Worm (Caenorhabditis elegans) whole organism, L4 larva: ENCODE measurements around the gene npp-1.

ENCODE experiments used
- D1046.2 ChIP-seq: fragments of 200-800 bp; sonication (Bioruptor generic); IDR thresholded peaks from 2 replicates; pipeline ENCODE4 v1.3.6; 2022; ENCODE audit warnings: missing genetic modification characterization, missing compliant biosample characterization
- F37D6.2 ChIP-seq: sonication (generic microtip); optimal IDR thresholded peaks from 2 replicates; lab custom pipeline; 2016; ENCODE audit warnings: mild to moderate bottlenecking, missing genetic modification characterization, missing compliant biosample characterization
- F44E2.7 ChIP-seq: fragments of 200-800 bp; sonication (Bioruptor generic); IDR thresholded peaks from 2 replicates; pipeline ENCODE4 v2.1.2; 2022; ENCODE audit warnings: missing genetic modification characterization, missing compliant biosample characterization
- F49E8.2 ChIP-seq: sonication (generic microtip); optimal IDR thresholded peaks from 2 replicates; lab custom pipeline; 2016; ENCODE audit warnings: missing compliant biosample characterization, mild to moderate bottlenecking, missing genetic modification characterization, borderline replicate concordance
- arid-1 ChIP-seq: fragments of 200-800 bp; sonication (Bioruptor generic); conservative IDR thresholded peaks from 2 replicates; pipeline ENCODE4 v1.3.6; 2022; ENCODE audit warnings: missing genetic modification reagents, missing genetic modification characterization, missing compliant biosample characterization
- ceh-28 ChIP-seq: fragments of 150-350 bp; optimal IDR thresholded peaks from 2 replicates; lab custom pipeline; 2014; ENCODE audit warnings: missing biosample characterization, missing genetic modification reagents, missing genetic modification characterization
- ceh-32 ChIP-seq: sonication (generic microtip); optimal IDR thresholded peaks from 2 replicates; lab custom pipeline; 2016; ENCODE audit warnings: mild to moderate bottlenecking, missing genetic modification characterization, missing compliant biosample characterization; ENCODE audit not compliant: poor library complexity
- ceh-62 ChIP-seq: sonication (generic microtip); optimal IDR thresholded peaks from 2 replicates; lab custom pipeline; 2017; ENCODE audit warnings: missing biosample characterization, missing genetic modification characterization
- ceh-82 ChIP-seq: sonication (generic microtip); optimal IDR thresholded peaks from 2 replicates; lab custom pipeline; 2017; ENCODE audit warnings: missing biosample characterization, missing genetic modification characterization
- ces-1 ChIP-seq: fragments of 150-350 bp; sonication (generic microtip); optimal IDR thresholded peaks from 4 replicates; lab custom pipeline; 2014; ENCODE audit warnings: missing biosample characterization, missing genetic modification reagents, missing genetic modification characterization
- daf-12 ChIP-seq: fragments of 150-350 bp; optimal IDR thresholded peaks from 2 replicates; lab custom pipeline; 2014; ENCODE audit warnings: missing biosample characterization, missing genetic modification reagents, missing genetic modification characterization
- daf-16 ChIP-seq, 3 experiments: sonication (generic microtip); optimal IDR thresholded peaks; 2 replicates each; lab custom pipeline; 2016 to 2017; ENCODE audit warnings: missing genetic modification characterization in 3 of 3, missing genetic modification reagents in 3 of 3, mild to moderate bottlenecking in 2 of 3, missing compliant biosample characterization in 2 of 3, missing biosample characterization in 1 of 3, moderate library complexity in 1 of 3
- daf-19 ChIP-seq: fragments of 200-800 bp; sonication (Bioruptor generic); conservative IDR thresholded peaks from 2 replicates; pipeline ENCODE4 v1.3.6; 2022; ENCODE audit warnings: missing genetic modification characterization, missing compliant biosample characterization
- dmd-6 ChIP-seq: fragments of 200-800 bp; sonication (Bioruptor generic); IDR thresholded peaks from 2 replicates; pipeline ENCODE4 v1.3.6; 2022; ENCODE audit warnings: missing genetic modification reagents, missing genetic modification characterization, missing compliant biosample characterization
- dve-1 ChIP-seq: sonication (generic microtip); optimal IDR thresholded peaks from 2 replicates; lab custom pipeline; 2017; ENCODE audit warnings: antibody characterized with exemption, mild to moderate bottlenecking, missing genetic modification characterization, missing compliant biosample characterization; ENCODE audit not compliant: insufficient read depth
- fos-1 ChIP-seq: fragments of 150-350 bp; optimal IDR thresholded peaks from 2 replicates; lab custom pipeline; 2014; ENCODE audit warnings: missing biosample characterization, missing genetic modification characterization
- gei-8 ChIP-seq: fragments of 200-800 bp; sonication (Bioruptor generic); optimal IDR thresholded peaks from 2 replicates; lab custom pipeline; 2018; ENCODE audit warnings: mild to moderate bottlenecking, missing genetic modification characterization, missing compliant biosample characterization
- lim-7 ChIP-seq: fragments of 200-800 bp; sonication (Bioruptor generic); IDR thresholded peaks from 2 replicates; pipeline ENCODE4 v1.3.6; 2022; ENCODE audit warnings: missing genetic modification characterization, missing compliant biosample characterization
- lin-1 ChIP-seq: fragments of 200-800 bp; sonication (Bioruptor generic); IDR thresholded peaks from 2 replicates; pipeline ENCODE4 v1.3.6; 2022; ENCODE audit warnings: missing genetic modification reagents, missing genetic modification characterization, missing compliant biosample characterization
- lin-29 ChIP-seq: fragments of 200-800 bp; sonication (Bioruptor generic); IDR thresholded peaks from 2 replicates; pipeline ENCODE4 v1.3.6; 2022; ENCODE audit warnings: missing genetic modification reagents, missing genetic modification characterization, missing compliant biosample characterization
- lin-38 ChIP-seq: fragments of 200-800 bp; sonication (Bioruptor generic); IDR thresholded peaks from 2 replicates; pipeline ENCODE4 v1.3.6; 2022; ENCODE audit warnings: missing genetic modification reagents, missing genetic modification characterization, missing compliant biosample characterization
- lsy-2 ChIP-seq, 2 experiments: fragments of 150-350 bp in 1 of 2; sonication (generic microtip) in 1 of 2; optimal IDR thresholded peaks; 2 replicates each; lab custom pipeline; 2014 to 2017; ENCODE audit warnings: missing biosample characterization in 2 of 2, missing genetic modification characterization in 2 of 2
- nhr-10 ChIP-seq: fragments of 150-350 bp; optimal IDR thresholded peaks from 2 replicates; lab custom pipeline; 2014; ENCODE audit warnings: missing biosample characterization, missing genetic modification characterization
- nhr-102 ChIP-seq: sonication (generic microtip); optimal IDR thresholded peaks from 2 replicates; lab custom pipeline; 2016; ENCODE audit warnings: mild to moderate bottlenecking, missing genetic modification characterization, moderate library complexity, missing compliant biosample characterization
- nhr-11 ChIP-seq: fragments of 150-350 bp; optimal IDR thresholded peaks from 2 replicates; lab custom pipeline; 2014; ENCODE audit warnings: missing biosample characterization, missing genetic modification characterization
- nhr-237 ChIP-seq: sonication (generic microtip); optimal IDR thresholded peaks from 2 replicates; lab custom pipeline; 2017; ENCODE audit warnings: missing biosample characterization, missing genetic modification characterization
- nhr-41 ChIP-seq: fragments of 200-800 bp; sonication (Bioruptor generic); IDR thresholded peaks from 2 replicates; pipeline ENCODE4 v1.3.6; 2022; ENCODE audit warnings: missing genetic modification reagents, missing genetic modification characterization, missing compliant biosample characterization
- nhr-42 ChIP-seq: fragments of 200-800 bp; sonication (Bioruptor generic); IDR thresholded peaks from 2 replicates; pipeline ENCODE4 v1.3.6; 2022; ENCODE audit warnings: missing genetic modification characterization, missing compliant biosample characterization
- php-3 ChIP-seq: fragments of 200-800 bp; sonication (Bioruptor generic); IDR thresholded peaks from 2 replicates; pipeline ENCODE4 v1.3.6; 2022; ENCODE audit warnings: missing genetic modification reagents, missing genetic modification characterization, missing compliant biosample characterization
- pqm-1 ChIP-seq: sonication (generic microtip); optimal IDR thresholded peaks from 2 replicates; lab custom pipeline; 2017; ENCODE audit warnings: missing biosample characterization, missing genetic modification characterization
- rbr-2 ChIP-seq: sonication (generic microtip); optimal IDR thresholded peaks from 2 replicates; lab custom pipeline; 2016; ENCODE audit warnings: missing genotype, missing genetic modification characterization, missing compliant biosample characterization
- snpc-4 ChIP-seq: fragments of 150-350 bp; optimal IDR thresholded peaks from 2 replicates; lab custom pipeline; 2014; ENCODE audit warnings: missing biosample characterization, missing genetic modification characterization
- unc-62 ChIP-seq, 3 experiments: fragments of 150-350 bp in 1 of 3; sonication (generic microtip); optimal IDR thresholded peaks in 2 of 3; peaks in 1 of 3; 1 replicate in 1 of 3; 2 replicates in 2 of 3; lab custom pipeline; 2014 to 2017; ENCODE audit warnings: missing biosample characterization in 3 of 3, missing genetic modification characterization in 3 of 3, missing genetic modification reagents in 3 of 3, missing genotype in 1 of 3
- zfp-3 ChIP-seq: fragments of 200-800 bp; sonication (Bioruptor generic); conservative IDR thresholded peaks from 2 replicates; pipeline ENCODE4 v1.3.6; 2022; ENCODE audit warnings: missing genetic modification reagents, missing genetic modification characterization, missing compliant biosample characterization
- ztf-11 ChIP-seq: fragments of 150-350 bp; optimal IDR thresholded peaks from 2 replicates; lab custom pipeline; 2014; ENCODE audit warnings: missing biosample characterization, missing genetic modification characterization
- ztf-7 ChIP-seq: fragments of 150-350 bp; optimal IDR thresholded peaks from 2 replicates; lab custom pipeline; 2014; ENCODE audit warnings: missing biosample characterization, missing genetic modification characterization

The npp-1 gene

DNA sequence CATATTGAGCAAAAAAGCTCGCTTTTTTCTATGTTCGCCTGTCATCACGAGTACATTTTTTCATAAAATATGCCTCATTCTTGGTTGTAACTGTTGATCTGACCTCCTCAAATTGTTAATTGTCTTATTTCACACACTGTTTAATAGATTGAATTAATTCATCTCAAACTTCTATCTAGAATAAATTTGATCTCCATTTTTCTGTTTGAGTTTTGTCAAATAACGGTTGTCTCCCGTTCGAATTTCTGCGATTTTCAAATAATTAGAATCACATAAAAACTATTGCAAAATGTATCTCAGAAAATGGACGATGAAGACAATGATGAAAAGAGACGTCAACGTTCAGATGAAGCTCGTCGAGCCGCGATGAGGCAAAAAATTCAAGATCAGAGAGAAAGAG is 3.6 kb downstream of the npp-1 start, which contains the start of gene K07F5.14:
Gene K07F5.14 (plus strand): TSS at position 301 of the 400 bp plus-strand sequence.
- no peak for TF ChIP-seq gei-8 (GFP tag; lab: Kevin White, UChicago)
- no peak for TF ChIP-seq zfp-3 (GFP tag; lab: Robert Waterston, UW)
- TF ChIP-seq arid-1 (GFP tag; lab: Robert Waterston, UW): no peak
- no peak for TF ChIP-seq daf-12 (tag; lab: Kevin White, UChicago)
- TF ChIP-seq dve-1 (tag; lab: Kevin White, UChicago): no peak

DNA sequence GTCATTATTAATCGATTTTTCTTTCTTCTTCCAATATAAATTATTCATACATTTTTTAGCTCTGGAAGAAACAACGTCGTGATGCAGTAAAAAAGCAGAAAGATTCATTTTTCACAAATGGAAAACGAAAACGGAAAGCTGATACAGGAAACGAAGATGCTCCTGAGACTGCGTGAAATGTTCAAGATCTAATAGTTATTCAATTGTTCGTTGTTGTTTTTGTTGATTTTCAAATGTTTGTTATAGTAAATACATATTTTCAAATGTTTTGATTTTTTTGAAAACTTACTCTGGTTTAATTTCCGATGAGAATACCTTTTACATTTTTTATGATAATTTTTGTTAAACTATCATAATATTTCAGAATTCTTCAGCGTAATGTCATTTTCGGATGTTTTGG is 5.5 kb downstream of the npp-1 start, which contains the start of gene K07F5.16:
Gene K07F5.16 (plus strand): TSS at position 301 of the 400 bp plus-strand sequence.
- no peak for TF ChIP-seq D1046.2 (GFP tag; lab: Robert Waterston, UW)
- no peak for TF ChIP-seq ceh-32 (tag; lab: Kevin White, UChicago)
- TF ChIP-seq daf-16 (GFP tag; optimal IDR thresholded peaks at IDR 0.05; lab: Kevin White, UChicago): no peak
- no peak for TF ChIP-seq daf-16 (tag; optimal IDR thresholded peaks at IDR 0.05; lab: Kevin White, UChicago)
- TF ChIP-seq ceh-28 (tag; lab: Kevin White, UChicago): no peak
- no peak for TF ChIP-seq rbr-2 (tag; lab: Kevin White, UChicago)
- no peak for TF ChIP-seq ceh-62 (tag; lab: Kevin White, UChicago)
- no peak for TF ChIP-seq nhr-41
- no peak for TF ChIP-seq nhr-11 (tag; lab: Kevin White, UChicago)
- no peak for TF ChIP-seq nhr-42 (GFP tag; lab: Robert Waterston, UW)
- no peak for TF ChIP-seq pqm-1
- no peak for TF ChIP-seq dmd-6
- TF ChIP-seq lsy-2 (tag; optimal IDR thresholded peaks at IDR 0.05; lab: Kevin White, UChicago): no peak
- no peak for TF ChIP-seq ztf-11
- no peak for TF ChIP-seq php-3 (GFP tag; lab: Robert Waterston, UW)
- TF ChIP-seq lin-29: no peak
- TF ChIP-seq F37D6.2: no peak
- TF ChIP-seq ztf-7 (tag; lab: Kevin White, UChicago): no peak
- TF ChIP-seq lin-38 (GFP tag; lab: Robert Waterston, UW): no peak
- TF ChIP-seq lin-1 (GFP tag; lab: Robert Waterston, UW): no peak
- TF ChIP-seq F49E8.2 (tag; lab: Kevin White, UChicago): no peak

DNA sequence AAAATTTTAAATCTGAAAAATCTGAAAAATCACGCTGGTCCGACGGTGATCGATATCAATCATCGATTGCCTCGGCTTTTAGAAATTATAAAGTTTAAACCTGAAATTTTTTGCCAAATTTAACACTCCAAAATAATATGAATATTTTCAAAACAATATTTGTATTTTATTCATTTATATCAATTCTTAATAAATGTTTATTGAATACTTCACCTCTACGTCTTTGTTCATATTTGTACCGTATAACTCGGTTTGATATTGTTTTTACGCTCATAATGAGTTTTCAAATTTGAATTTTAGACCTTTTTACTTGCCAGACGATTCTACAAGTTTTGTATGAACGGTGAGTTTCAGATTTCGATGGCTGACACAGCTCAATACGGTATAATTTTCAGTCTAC is 6.5 kb downstream of the npp-1 start, which contains the start of the genes K07F5.15 and K07F5.22:
Gene K07F5.15 (plus strand): TSS at position 301 of the 400 bp plus-strand sequence.
Gene K07F5.22 (plus strand): TSS at position 301 of the 400 bp plus-strand sequence.
- TF ChIP-seq lin-38 (GFP tag; lab: Robert Waterston, UW) (no peak), D1046.2 (GFP tag; lab: Robert Waterston, UW) (no peak), daf-19 (GFP tag; lab: Robert Waterston, UW) (no peak), unc-62 (GFP tag; optimal IDR thresholded peaks at IDR 0.05 in 1 of 2; lab: Kevin White, UChicago) (no peak), unc-62 (tag; optimal IDR thresholded peaks at IDR 0.05; lab: Kevin White, UChicago) (no peak), arid-1 (GFP tag; lab: Robert Waterston, UW) (no peak), nhr-102 (tag; lab: Kevin White, UChicago) (no peak), lim-7 (GFP tag; lab: Robert Waterston, UW) (no peak), dve-1 (tag; lab: Kevin White, UChicago) (no peak), fos-1 (no peak), snpc-4 (no peak), nhr-237 (tag; lab: Kevin White, UChicago) (no peak), ceh-82 (no peak), ceh-28 (tag; lab: Kevin White, UChicago) (no peak), lsy-2 (tag; optimal IDR thresholded peaks at IDR 0.05; lab: Kevin White, UChicago) (no peak), F44E2.7 (GFP tag; lab: Robert Waterston, UW) (no peak), daf-16 (GFP tag; optimal IDR thresholded peaks at IDR 0.05; lab: Kevin White, UChicago) (no peak), daf-16 (tag; optimal IDR thresholded peaks at IDR 0.05; lab: Kevin White, UChicago) (no peak), nhr-10 (tag; lab: Kevin White, UChicago) (no peak), ces-1 (GFP tag; lab: Kevin White, UChicago) (no peak)
